Worm (Caenorhabditis elegans) whole organism, late embryonic: ENCODE results near the gene W07G4.1.

Experiments
- ceh-19 ChIP-seq: fragments of 200-800 bp; sonication (Bioruptor generic); optimal IDR thresholded peaks from 2 replicates; lab custom pipeline; 2018; ENCODE audit warnings: mild to moderate bottlenecking, missing genetic modification characterization, missing compliant biosample characterization
- tbx-2 ChIP-seq: sonication (generic microtip); optimal IDR thresholded peaks from 2 replicates; lab custom pipeline; 2016; ENCODE audit warnings: missing genetic modification characterization, missing compliant biosample characterization

ce11 chrV:13036466-13036865 is 3.1 kb downstream of the W07G4.1 start, which contains the start of gene W07G4.2:
- TF ChIP-seq tbx-2 (tag; lab: Kevin White, UChicago) = no peak
- TF ChIP-seq ceh-19 = no peak
